Worm (Caenorhabditis elegans): ENCODE measurements around the gene tni-4.

Gene tni-4

DNA sequence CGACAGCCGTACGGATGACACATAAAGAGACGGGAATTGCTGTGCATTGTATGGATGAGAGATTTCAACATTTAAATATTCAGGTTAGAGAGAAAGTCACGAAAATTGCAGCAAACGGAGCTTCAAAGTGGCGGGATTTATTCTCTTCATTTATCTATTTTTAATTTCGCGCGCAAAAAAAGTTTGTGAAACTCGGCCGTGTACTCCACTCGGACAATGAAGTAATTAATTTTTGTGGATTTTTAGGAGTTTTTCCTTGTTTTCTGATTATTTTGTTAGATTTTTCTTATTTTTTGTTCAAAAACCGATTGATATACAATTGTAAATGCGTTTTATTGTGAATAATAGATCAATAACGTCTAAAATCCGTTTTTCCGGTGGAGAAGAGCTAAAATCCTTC, 16.3 kb upstream of the tni-4 start (continued):
- TF ChIP-seq tlp-1 (tag; optimal IDR thresholded peaks at IDR 0.05) (no peak), xbp-1 (tag; optimal IDR thresholded peaks at IDR 0.05) (peak; percentile 33), fos-1 (tag; optimal IDR thresholded peaks at IDR 0.05) (no peak), nhr-71 (tag; optimal IDR thresholded peaks at IDR 0.05) (peak; percentile 58), egl-27 (tag; optimal IDR thresholded peaks at IDR 0.05) (no peak), dsc-1 (tag; optimal IDR thresholded peaks at IDR 0.05) (peak; percentile 38), efl-1 (optimal IDR thresholded peaks at IDR 0.05) (peak; percentile 87), efl-1 (GFP tag; optimal IDR thresholded peaks at IDR 0.05 in 1 of 2) (peak; percentile 86 to 98), alr-1 (tag; optimal IDR thresholded peaks at IDR 0.05; ENCODE audit: borderline replicate concordance) (no peak), rnt-1 (tag; optimal IDR thresholded peaks at IDR 0.05) (peak; percentile 77), dpl-1 (GFP tag; optimal IDR thresholded peaks at IDR 0.05) (peak; percentile 76 to 86 (median 80)), snpc-4 (tag; optimal IDR thresholded peaks at IDR 0.05) (no peak)

DNA sequence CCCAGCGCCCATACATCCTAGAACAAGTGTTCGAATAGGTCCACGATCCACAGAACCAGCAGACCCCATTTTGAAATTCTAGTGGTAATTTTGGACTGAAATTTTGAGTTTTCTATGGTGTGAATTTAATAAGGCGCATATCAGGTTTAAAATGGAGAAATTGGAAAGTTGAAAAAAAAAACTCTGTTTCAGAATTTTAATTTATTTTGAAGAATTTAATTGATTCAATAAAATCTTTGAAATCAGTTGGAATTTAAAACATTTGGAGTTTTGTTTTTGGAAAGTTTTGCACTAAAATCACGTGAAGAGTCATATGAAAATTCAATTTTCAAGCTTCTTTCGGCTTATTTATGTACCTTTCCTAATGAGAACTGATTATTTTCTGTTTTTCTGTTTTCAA, 8.9 kb upstream of the tni-4 start, which contains the start of gene gpa-18:
TSS of gene gpa-18 (minus strand) at position 101 of the 400 bp plus-strand sequence.
- no peak for TF ChIP-seq ama-1 (optimal IDR thresholded peaks at IDR 0.05)
- no peak for TF ChIP-seq nhr-237 (tag; optimal IDR thresholded peaks at IDR 0.05)
- TF ChIP-seq ztf-4 (tag; optimal IDR thresholded peaks at IDR 0.05), result no peak
- TF ChIP-seq mef-2 (tag; optimal IDR thresholded peaks at IDR 0.05), result no peak
- TF ChIP-seq unc-62 (GFP tag; optimal IDR thresholded peaks at IDR 0.05), result no peak
- no peak for TF ChIP-seq tlp-1 (tag; optimal IDR thresholded peaks at IDR 0.05)
- TF ChIP-seq nhr-28 (tag; optimal IDR thresholded peaks at IDR 0.05), result no peak
- TF ChIP-seq nhr-20 (tag; optimal IDR thresholded peaks at IDR 0.05), result no peak
- no peak for TF ChIP-seq nhr-11 (tag; optimal IDR thresholded peaks at IDR 0.05)
- TF ChIP-seq pax-3 (tag; optimal IDR thresholded peaks at IDR 0.05), result no peak
- TF ChIP-seq isw-1 (GFP tag; IDR thresholded peaks at IDR 0.05), result no peak
- no peak for TF ChIP-seq lin-39 (tag; optimal IDR thresholded peaks at IDR 0.05)
- no peak for TF ChIP-seq efl-3 (GFP tag; optimal IDR thresholded peaks at IDR 0.05)
- no peak for TF ChIP-seq ceh-63 (GFP tag; optimal IDR thresholded peaks at IDR 0.05)
- no peak for TF ChIP-seq hlh-17 (GFP tag; optimal IDR thresholded peaks at IDR 0.05; ENCODE audit: borderline replicate concordance)
- no peak for TF ChIP-seq egl-27 (tag; optimal IDR thresholded peaks at IDR 0.05)
- no peak for TF ChIP-seq lin-35 (GFP tag; optimal IDR thresholded peaks at IDR 0.05)

DNA sequence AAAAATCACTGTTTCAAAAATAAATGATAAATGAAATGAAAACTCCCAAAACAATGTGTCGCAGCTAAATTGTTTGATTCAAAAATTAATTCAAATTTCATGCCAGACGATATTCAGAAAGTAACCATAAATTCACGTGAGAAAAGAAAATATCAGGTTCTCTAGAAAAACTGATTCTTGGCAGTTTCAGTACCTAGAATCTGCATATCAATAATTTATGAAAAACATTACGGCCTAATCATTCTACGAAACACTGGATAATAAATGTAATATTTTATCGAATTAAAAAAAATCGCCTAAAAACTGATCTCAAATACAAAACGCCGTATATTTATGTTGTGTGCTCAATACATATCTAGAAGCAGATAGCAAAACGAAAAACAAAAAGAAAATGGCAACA, 3.6 kb upstream of the tni-4 start:
- TF ChIP-seq nhr-237 (tag; optimal IDR thresholded peaks at IDR 0.05) (no peak), dsc-1 (tag; optimal IDR thresholded peaks at IDR 0.05) (peak; percentile 20), hlh-4 (tag; optimal IDR thresholded peaks at IDR 0.05) (peak; percentile 36), nhr-85 (tag) (no peak), rnt-1 (tag; optimal IDR thresholded peaks at IDR 0.05) (no peak), nhr-90 (tag; optimal IDR thresholded peaks at IDR 0.05; ENCODE audit: poor library complexity) (no peak), nhr-47 (tag; optimal IDR thresholded peaks at IDR 0.05) (peak; percentile 60), pqm-1 (tag; optimal IDR thresholded peaks at IDR 0.05) (no peak), aha-1 (tag; optimal IDR thresholded peaks at IDR 0.05) (no peak), fkh-8 (tag; optimal IDR thresholded peaks at IDR 0.05) (peak; percentile 81), lsy-2 (tag; optimal IDR thresholded peaks at IDR 0.05) (peak in 1 of 2 experiments; percentile 38), nhr-71 (tag; optimal IDR thresholded peaks at IDR 0.05) (peak; percentile 69), unc-86 (tag; optimal IDR thresholded peaks at IDR 0.05) (no peak)

DNA sequence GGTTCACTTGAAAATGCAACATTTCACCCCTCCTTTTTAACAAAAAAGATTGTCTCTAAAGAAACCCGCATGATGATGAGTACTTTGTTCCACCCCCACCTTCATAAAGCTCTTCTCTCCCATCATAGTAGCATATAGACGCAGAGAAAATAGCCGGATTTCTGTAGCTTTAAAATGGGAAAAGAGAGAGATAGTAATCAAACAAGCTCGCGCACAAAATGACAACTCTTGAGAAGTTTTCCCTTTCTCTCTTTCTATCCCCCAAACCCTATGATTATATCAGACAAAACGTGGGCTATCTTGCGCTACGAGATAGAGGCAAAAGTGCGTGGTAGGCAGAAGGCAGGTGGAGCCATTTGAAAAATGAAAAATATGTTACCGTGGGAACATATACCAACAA, 1.8 kb upstream of the tni-4 start:
- TF ChIP-seq nhr-85 (tag), result no peak
- no peak for TF ChIP-seq mab-9 (GFP tag; IDR thresholded peaks at IDR 0.05)
- no peak for TF ChIP-seq unc-62 (GFP tag; optimal IDR thresholded peaks at IDR 0.05)
- peak; percentile 44 for TF ChIP-seq nhr-77 (tag; optimal IDR thresholded peaks at IDR 0.05)
- no peak for TF ChIP-seq nhr-71 (tag; optimal IDR thresholded peaks at IDR 0.05)
- no peak for TF ChIP-seq zip-4 (GFP tag; optimal IDR thresholded peaks at IDR 0.05)
